Worm (Caenorhabditis elegans) whole organism, L4/young adult: ENCODE data around the gene kcnl-1.

Source experiments
- W03F9.2 ChIP-seq: fragments of 150-350 bp; optimal IDR thresholded peaks from 2 replicates; lab custom pipeline; 2014; ENCODE audit warnings: missing biosample characterization, missing genetic modification characterization
- him-1 ChIP-seq: sonication (generic microtip); optimal IDR thresholded peaks from 2 replicates; lab custom pipeline; 2016; ENCODE audit warnings: missing genotype, missing genetic modification reagents, missing genetic modification characterization, missing compliant biosample characterization

- TF ChIP-seq him-1 (tag; lab: Kevin White, UChicago) (no peak), W03F9.2 (peak; percentile 43)
These were observed 40.6 kb upstream of the kcnl-1 start for ce11 chrV:19524569-19524968.
